Worm (Caenorhabditis elegans) whole organism, midembryonic: Measurements from ENCODE around the gene wht-8.

Experiments
- T22C8.4 ChIP-seq: fragments of 200-800 bp; sonication (Bioruptor generic); IDR thresholded peaks from 2 replicates; pipeline ENCODE4 v1.3.6; 2022; ENCODE audit warnings: missing genetic modification characterization, missing compliant biosample characterization
- cog-1 ChIP-seq: sonication (generic microtip); optimal IDR thresholded peaks from 2 replicates; lab custom pipeline; 2016; ENCODE audit warnings: missing genetic modification characterization, missing compliant biosample characterization
- flt-1 ChIP-seq: fragments of 200-800 bp; sonication (Bioruptor generic); IDR thresholded peaks from 2 replicates; pipeline ENCODE4 v1.3.6; 2022; ENCODE audit warnings: missing genetic modification characterization, missing compliant biosample characterization
- klf-2 ChIP-seq: fragments of 200-800 bp; sonication (Bioruptor generic); conservative IDR thresholded peaks from 2 replicates; pipeline ENCODE4 v1.3.6; 2022; ENCODE audit warnings: missing genetic modification reagents, missing genetic modification characterization, missing compliant biosample characterization
- med-1 ChIP-seq: sonication (generic microtip); optimal IDR thresholded peaks from 2 replicates; lab custom pipeline; 2017; ENCODE audit warnings: missing genetic modification characterization, mild to moderate bottlenecking, missing compliant biosample characterization, antibody characterized with exemption, missing genetic modification reagents; ENCODE audit not compliant: insufficient read depth
- ref-1 ChIP-seq: fragments of 200-800 bp; sonication (Bioruptor generic); conservative IDR thresholded peaks from 2 replicates; pipeline ENCODE4 v1.3.6; 2022; ENCODE audit warnings: missing genetic modification reagents, missing genetic modification characterization, missing compliant biosample characterization
- tab-1 ChIP-seq: fragments of 200-800 bp; sonication (Bioruptor generic); IDR thresholded peaks from 2 replicates; pipeline ENCODE4 v1.3.6; 2022; ENCODE audit warnings: missing genetic modification characterization, missing compliant biosample characterization
- ztf-23 ChIP-seq: fragments of 200-800 bp; sonication (Bioruptor generic); IDR thresholded peaks from 2 replicates; pipeline ENCODE4 v1.3.6; 2022; ENCODE audit warnings: missing genetic modification reagents, missing genetic modification characterization, missing compliant biosample characterization
- ztf-29 ChIP-seq: fragments of 200-800 bp; sonication (Bioruptor generic); IDR thresholded peaks from 2 replicates; pipeline ENCODE4 v1.3.6; 2022; ENCODE audit warnings: missing genetic modification reagents, missing genetic modification characterization, missing compliant biosample characterization

The wht-8 gene

ce11 chrIII:11195140-11195539 lies 23.5 kb upstream of the wht-8 start, which contains the start of gene tra-1:
TSS of gene tra-1 (minus strand) at chrIII:11195201.
- TF ChIP-seq cog-1 (tag; lab: Kevin White, UChicago) (no peak), ztf-29 (GFP tag; lab: Robert Waterston, UW) (no peak), tab-1 (GFP tag; lab: Robert Waterston, UW) (no peak), flt-1 (GFP tag; lab: Robert Waterston, UW) (no peak), ztf-23 (GFP tag; lab: Robert Waterston, UW) (no peak), klf-2 (GFP tag; lab: Robert Waterston, UW) (no peak), ref-1 (GFP tag; lab: Robert Waterston, UW) (no peak), med-1 (GFP tag; lab: Kevin White, UChicago) (no peak), T22C8.4 (GFP tag; lab: Robert Waterston, UW) (no peak)

- TF ChIP-seq ref-1 (GFP tag; lab: Robert Waterston, UW) (no peak), tab-1 (GFP tag; lab: Robert Waterston, UW) (no peak), cog-1 (tag; lab: Kevin White, UChicago) (no peak), ztf-29 (GFP tag; lab: Robert Waterston, UW) (no peak), T22C8.4 (GFP tag; lab: Robert Waterston, UW) (no peak), klf-2 (GFP tag; lab: Robert Waterston, UW) (no peak), flt-1 (GFP tag; lab: Robert Waterston, UW) (no peak), med-1 (GFP tag; lab: Kevin White, UChicago) (no peak), ztf-23 (GFP tag; lab: Robert Waterston, UW) (no peak)
These were observed 23.0 kb upstream of the wht-8 start for ce11 chrIII:11195553-11195952.

- no peak for TF ChIP-seq med-1 (GFP tag; lab: Kevin White, UChicago)
- no peak for TF ChIP-seq ztf-23 (GFP tag; lab: Robert Waterston, UW)
- no peak for TF ChIP-seq flt-1 (GFP tag; lab: Robert Waterston, UW)
- TF ChIP-seq ztf-29 (GFP tag; lab: Robert Waterston, UW), result no peak
- no peak for TF ChIP-seq ref-1 (GFP tag; lab: Robert Waterston, UW)
- TF ChIP-seq cog-1 (tag; lab: Kevin White, UChicago), result no peak
- TF ChIP-seq klf-2 (GFP tag; lab: Robert Waterston, UW), result no peak
- TF ChIP-seq tab-1 (GFP tag; lab: Robert Waterston, UW), result no peak
- TF ChIP-seq T22C8.4 (GFP tag; lab: Robert Waterston, UW), result no peak
These were observed 21.3 kb upstream of the wht-8 start for ce11 chrIII:11197327-11197726.

ce11 chrIII:11200879-11201518 lies 17.6 kb upstream of the wht-8 start:
- TF ChIP-seq ztf-29 (GFP tag; lab: Robert Waterston, UW) (no peak), T22C8.4 (GFP tag; lab: Robert Waterston, UW) (no peak), klf-2 (GFP tag; lab: Robert Waterston, UW) (no peak), cog-1 (tag; lab: Kevin White, UChicago) (no peak), flt-1 (GFP tag; lab: Robert Waterston, UW) (no peak), ztf-23 (GFP tag; lab: Robert Waterston, UW) (no peak), tab-1 (GFP tag; lab: Robert Waterston, UW) (no peak), med-1 (GFP tag; lab: Kevin White, UChicago) (no peak), ref-1 (GFP tag; lab: Robert Waterston, UW) (no peak)

- TF ChIP-seq med-1 (GFP tag; lab: Kevin White, UChicago) (no peak), ztf-23 (GFP tag; lab: Robert Waterston, UW) (no peak), ztf-29 (GFP tag; lab: Robert Waterston, UW) (no peak), flt-1 (GFP tag; lab: Robert Waterston, UW) (no peak), klf-2 (GFP tag; lab: Robert Waterston, UW) (no peak), cog-1 (tag; lab: Kevin White, UChicago) (no peak), tab-1 (GFP tag; lab: Robert Waterston, UW) (no peak), ref-1 (GFP tag; lab: Robert Waterston, UW) (no peak), T22C8.4 (GFP tag; lab: Robert Waterston, UW) (no peak)
These were observed 15.6 kb upstream of the wht-8 start for ce11 chrIII:11202992-11203391.

- TF ChIP-seq ztf-23 (GFP tag; lab: Robert Waterston, UW) (no peak), tab-1 (GFP tag; lab: Robert Waterston, UW) (no peak), med-1 (GFP tag; lab: Kevin White, UChicago) (no peak), flt-1 (GFP tag; lab: Robert Waterston, UW) (no peak), ref-1 (GFP tag; lab: Robert Waterston, UW) (no peak), T22C8.4 (GFP tag; lab: Robert Waterston, UW) (no peak), cog-1 (tag; lab: Kevin White, UChicago) (no peak), ztf-29 (GFP tag; lab: Robert Waterston, UW) (no peak), klf-2 (GFP tag; lab: Robert Waterston, UW) (no peak)
These were observed 11.7 kb upstream of the wht-8 start for ce11 chrIII:11206875-11207274.

ce11 chrIII:11207825-11208224 lies 10.8 kb upstream of the wht-8 start:
- TF ChIP-seq ztf-29 (GFP tag; lab: Robert Waterston, UW), result peak; percentile 36; the same call in 1 of the 2 replicates
- TF ChIP-seq tab-1 (GFP tag; lab: Robert Waterston, UW), result no peak
- TF ChIP-seq ref-1 (GFP tag; lab: Robert Waterston, UW), result no peak
- TF ChIP-seq T22C8.4 (GFP tag; lab: Robert Waterston, UW), result no peak

ce11 chrIII:11208371-11208770 lies 10.2 kb upstream of the wht-8 start:
- TF ChIP-seq ztf-29 (GFP tag; lab: Robert Waterston, UW) (no peak), med-1 (GFP tag; lab: Kevin White, UChicago) (no peak), cog-1 (tag; lab: Kevin White, UChicago) (no peak), ref-1 (GFP tag; lab: Robert Waterston, UW) (no peak), flt-1 (GFP tag; lab: Robert Waterston, UW) (no peak), T22C8.4 (GFP tag; lab: Robert Waterston, UW) (no peak), tab-1 (GFP tag; lab: Robert Waterston, UW) (no peak), klf-2 (GFP tag; lab: Robert Waterston, UW) (no peak), ztf-23 (GFP tag; lab: Robert Waterston, UW) (no peak)
